Worm (Caenorhabditis elegans) whole organism, L1 larva: Measurements from ENCODE around the gene K09E3.7.

ENCODE experiments used
- C04F5.9 ChIP-seq: sonication (generic microtip); optimal IDR thresholded peaks from 2 replicates; lab custom pipeline; 2016; ENCODE audit warnings: missing genetic modification characterization, missing compliant biosample characterization
- C16A3.4 ChIP-seq: fragments of 150-350 bp; optimal IDR thresholded peaks from 2 replicates; lab custom pipeline; 2014; ENCODE audit warnings: missing biosample characterization, missing genetic modification characterization
- F16B12.6 ChIP-seq: fragments of 150-350 bp; optimal IDR thresholded peaks from 2 replicates; lab custom pipeline; 2014; ENCODE audit warnings: missing biosample characterization, missing genetic modification characterization
- Y116A8C.19 ChIP-seq: sonication (generic microtip); optimal IDR thresholded peaks from 2 replicates; lab custom pipeline; 2016; ENCODE audit warnings: missing compliant biosample characterization, missing genetic modification characterization, borderline replicate concordance
- aha-1 ChIP-seq: fragments of 150-350 bp; optimal IDR thresholded peaks from 2 replicates; lab custom pipeline; 2014; ENCODE audit warnings: missing biosample characterization, missing genetic modification characterization
- ama-1 ChIP-seq: fragments of 150-350 bp; optimal IDR thresholded peaks from 2 replicates; lab custom pipeline; 2014
- blmp-1 ChIP-seq: fragments of 150-350 bp; optimal IDR thresholded peaks from 2 replicates; lab custom pipeline; 2014; ENCODE audit warnings: missing biosample characterization, missing genetic modification characterization
- ceh-63 ChIP-seq: fragments of 200-800 bp; sonication (Bioruptor generic); optimal IDR thresholded peaks from 2 replicates; lab custom pipeline; 2018; ENCODE audit warnings: mild to moderate bottlenecking, missing genetic modification characterization, missing compliant biosample characterization
- ceh-8 ChIP-seq: fragments of 200-800 bp; sonication (Bioruptor generic); optimal IDR thresholded peaks from 2 replicates; lab custom pipeline; 2018; ENCODE audit warnings: mild to moderate bottlenecking, missing genetic modification characterization, moderate library complexity, missing compliant biosample characterization
- ceh-82 ChIP-seq, 3 experiments: fragments of 150-350 bp in 1 of 3; sonication (generic microtip) in 2 of 3; optimal IDR thresholded peaks; 2 replicates each; lab custom pipeline; 2014 to 2017; ENCODE audit warnings: missing biosample characterization in 3 of 3, missing genetic modification characterization in 3 of 3
- ceh-88 ChIP-seq: fragments of 200-800 bp; sonication (Bioruptor generic); IDR thresholded peaks from 2 replicates; pipeline ENCODE4 v1.3.6; 2022; ENCODE audit warnings: missing genetic modification characterization, missing compliant biosample characterization
- ceh-90 ChIP-seq: sonication (generic microtip); optimal IDR thresholded peaks from 2 replicates; lab custom pipeline; 2016; ENCODE audit warnings: missing genetic modification characterization, missing compliant biosample characterization
- egl-13 ChIP-seq: sonication (generic microtip); optimal IDR thresholded peaks from 2 replicates; lab custom pipeline; 2016; ENCODE audit warnings: missing genotype, missing genetic modification reagents, missing genetic modification characterization, missing compliant biosample characterization
- egl-27 ChIP-seq, 2 experiments: fragments of 150-350 bp in 1 of 2; sonication (generic microtip); optimal IDR thresholded peaks; 3 replicates each; lab custom pipeline; 2017 to 2018; ENCODE audit warnings: missing biosample characterization in 2 of 2, missing genetic modification characterization in 2 of 2, missing genetic modification reagents in 2 of 2
- ets-5 ChIP-seq: fragments of 200-800 bp; sonication (Bioruptor generic); IDR thresholded peaks from 2 replicates; pipeline ENCODE4 v1.3.6; 2022; ENCODE audit warnings: missing genetic modification characterization, missing compliant biosample characterization
- fkh-10 ChIP-seq: sonication (generic microtip); optimal IDR thresholded peaks from 2 replicates; lab custom pipeline; 2017; ENCODE audit warnings: missing biosample characterization, missing genetic modification reagents, missing genetic modification characterization
- grh-1 ChIP-seq: fragments of 200-800 bp; sonication (Bioruptor generic); IDR thresholded peaks from 2 replicates; pipeline ENCODE4 v1.3.6; 2022; ENCODE audit warnings: missing genetic modification reagents, missing genetic modification characterization, missing compliant biosample characterization
- hlh-17 ChIP-seq: fragments of 200-800 bp; sonication (Bioruptor generic); optimal IDR thresholded peaks from 2 replicates; lab custom pipeline; 2018; ENCODE audit warnings: missing genetic modification characterization, mild to moderate bottlenecking, missing compliant biosample characterization, moderate library complexity, borderline replicate concordance
- hlh-4 ChIP-seq: sonication (generic microtip); optimal IDR thresholded peaks from 2 replicates; lab custom pipeline; 2016; ENCODE audit warnings: mild to moderate bottlenecking, missing genetic modification characterization, missing compliant biosample characterization
- jun-1 ChIP-seq: fragments of 150-350 bp; optimal IDR thresholded peaks from 2 replicates; lab custom pipeline; 2014; ENCODE audit warnings: missing biosample characterization, missing genetic modification reagents, missing genetic modification characterization
- lin-13 ChIP-seq: fragments of 150-350 bp; optimal IDR thresholded peaks from 2 replicates; lab custom pipeline; 2014; ENCODE audit warnings: missing biosample characterization, missing genetic modification reagents, missing genetic modification characterization
- lin-14 ChIP-seq: fragments of 200-800 bp; sonication (Bioruptor generic); optimal IDR thresholded peaks from 2 replicates; lab custom pipeline; 2018; ENCODE audit warnings: mild to moderate bottlenecking, missing genetic modification characterization, moderate library complexity, missing compliant biosample characterization
- lin-15B ChIP-seq: fragments of 150-350 bp; sonication (generic microtip); optimal IDR thresholded peaks from 3 replicates; lab custom pipeline; 2014; ENCODE audit warnings: missing biosample characterization, missing genetic modification characterization
- lin-35 ChIP-seq, 2 experiments: fragments of 150-350 bp; optimal IDR thresholded peaks; 2 replicates each; lab custom pipeline; 2014; ENCODE audit warnings: missing biosample characterization in 2 of 2, missing genetic modification characterization in 2 of 2, missing genetic modification reagents in 2 of 2
- lin-39 ChIP-seq: fragments of 150-350 bp; optimal IDR thresholded peaks from 2 replicates; lab custom pipeline; 2014; ENCODE audit warnings: missing biosample characterization, missing genetic modification reagents, missing genetic modification characterization
- lsy-2 ChIP-seq, 2 experiments: fragments of 150-350 bp; optimal IDR thresholded peaks; 2 replicates each; lab custom pipeline; 2014; ENCODE audit warnings: missing biosample characterization in 2 of 2, missing genetic modification characterization in 2 of 2
- mab-9 ChIP-seq: fragments of 200-800 bp; sonication (Bioruptor generic); IDR thresholded peaks from 2 replicates; pipeline ENCODE4 v1.3.6; 2022; ENCODE audit warnings: missing genetic modification reagents, missing genetic modification characterization, missing compliant biosample characterization
- nhr-12 ChIP-seq: sonication (generic microtip); optimal IDR thresholded peaks from 2 replicates; lab custom pipeline; 2017; ENCODE audit warnings: missing biosample characterization, missing genetic modification characterization
- nhr-19 ChIP-seq: fragments of 200-800 bp; sonication (Bioruptor generic); conservative IDR thresholded peaks from 2 replicates; pipeline ENCODE4 v1.3.6; 2022; ENCODE audit warnings: missing genetic modification characterization, missing compliant biosample characterization
- nhr-47 ChIP-seq: sonication (generic microtip); optimal IDR thresholded peaks from 2 replicates; lab custom pipeline; 2016; ENCODE audit warnings: mild to moderate bottlenecking, missing genetic modification characterization, moderate library complexity, missing compliant biosample characterization
- nhr-77 ChIP-seq: fragments of 150-350 bp; optimal IDR thresholded peaks from 2 replicates; lab custom pipeline; 2014; ENCODE audit warnings: missing biosample characterization, missing genetic modification characterization
- nhr-84 ChIP-seq: sonication (generic microtip); optimal IDR thresholded peaks from 2 replicates; lab custom pipeline; 2017; ENCODE audit warnings: missing biosample characterization, missing genetic modification characterization
- nhr-85 ChIP-seq: sonication (generic microtip); peaks from one replicate; lab custom pipeline; 2016; ENCODE audit warnings: missing genetic modification characterization, inconsistent platforms, missing compliant biosample characterization
- pag-3 ChIP-seq: sonication (generic microtip); optimal IDR thresholded peaks from 2 replicates; lab custom pipeline; 2017; ENCODE audit warnings: missing genetic modification characterization, mild to moderate bottlenecking, missing compliant biosample characterization, antibody characterized with exemption, borderline replicate concordance; ENCODE audit not compliant: insufficient read depth
- pax-3 ChIP-seq: fragments of 200-800 bp; sonication (Bioruptor generic); optimal IDR thresholded peaks from 2 replicates; lab custom pipeline; 2018; ENCODE audit warnings: mild to moderate bottlenecking, missing genetic modification characterization, moderate library complexity, missing compliant biosample characterization
- skn-1 ChIP-seq: fragments of 150-350 bp; optimal IDR thresholded peaks from 2 replicates; lab custom pipeline; 2014; ENCODE audit warnings: missing biosample characterization, missing genetic modification characterization
- snpc-4 ChIP-seq: fragments of 150-350 bp; optimal IDR thresholded peaks from 2 replicates; lab custom pipeline; 2014; ENCODE audit warnings: missing biosample characterization, missing genetic modification characterization
- sox-4 ChIP-seq: sonication (generic microtip); optimal IDR thresholded peaks from 2 replicates; lab custom pipeline; 2016; ENCODE audit warnings: missing genetic modification characterization, missing compliant biosample characterization
- unc-98 ChIP-seq: fragments of 200-800 bp; sonication (Bioruptor generic); IDR thresholded peaks from 2 replicates; pipeline ENCODE4 v1.3.6; 2022; ENCODE audit warnings: missing genetic modification characterization, missing compliant biosample characterization
- xbp-1 ChIP-seq: sonication (generic microtip); optimal IDR thresholded peaks from 2 replicates; lab custom pipeline; 2016; ENCODE audit warnings: missing genetic modification characterization, missing compliant biosample characterization
- zag-1 ChIP-seq: fragments of 150-350 bp; optimal IDR thresholded peaks from 2 replicates; lab custom pipeline; 2014; ENCODE audit warnings: missing biosample characterization, missing genetic modification characterization
- zip-4 ChIP-seq: fragments of 200-800 bp; sonication (Bioruptor generic); optimal IDR thresholded peaks from 2 replicates; lab custom pipeline; 2018; ENCODE audit warnings: mild to moderate bottlenecking, missing genetic modification characterization, moderate library complexity, missing compliant biosample characterization

K09E3.7 gene

DNA sequence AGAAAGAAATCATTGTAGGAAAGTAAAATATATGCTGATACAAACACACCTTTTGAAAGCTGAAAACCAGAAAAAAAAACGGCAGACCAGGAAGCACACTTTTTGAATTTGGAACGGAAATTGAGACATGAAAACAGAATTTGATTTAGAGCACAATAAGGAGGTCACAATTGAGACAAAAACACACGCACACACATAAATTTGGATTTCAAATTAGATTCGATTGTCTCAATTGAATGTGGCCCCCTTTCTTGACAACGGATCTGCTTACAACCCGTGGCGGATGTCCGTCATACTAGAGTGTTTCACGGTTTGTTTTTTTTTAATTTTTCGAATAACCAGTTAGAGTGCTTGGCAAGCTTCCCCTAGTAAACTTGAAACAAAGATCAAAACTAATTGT lies 33.8 kb upstream of the K09E3.7 start:
- TF ChIP-seq nhr-85 (tag; lab: Kevin White, UChicago), result peak; percentile 25
- no peak for TF ChIP-seq mab-9 (GFP tag; lab: Robert Waterston, UW)
- no peak for TF ChIP-seq snpc-4 (tag; lab: Kevin White, UChicago)
- no peak for TF ChIP-seq zag-1 (tag; lab: Kevin White, UChicago)
- no peak for TF ChIP-seq ets-5 (GFP tag; lab: Robert Waterston, UW)
- TF ChIP-seq nhr-19 (GFP tag; lab: Robert Waterston, UW), result no peak
- no peak for TF ChIP-seq xbp-1 (tag; lab: Kevin White, UChicago)
- TF ChIP-seq ceh-8 (GFP tag; lab: Kevin White, UChicago), result no peak
- no peak for TF ChIP-seq hlh-4 (tag; lab: Kevin White, UChicago)
- TF ChIP-seq egl-13 (tag; lab: Kevin White, UChicago), result no peak
- no peak for TF ChIP-seq ceh-88 (GFP tag; lab: Robert Waterston, UW)
- no peak for TF ChIP-seq jun-1
- TF ChIP-seq unc-98 (GFP tag; lab: Robert Waterston, UW), result no peak
- no peak for TF ChIP-seq ama-1 (lab: Kevin White, UChicago)
- TF ChIP-seq ceh-63, result no peak
- TF ChIP-seq nhr-77, result no peak
- no peak for TF ChIP-seq lin-39 (tag; lab: Kevin White, UChicago)
- TF ChIP-seq fkh-10, result peak; percentile 24
- TF ChIP-seq lin-14 (GFP tag; lab: Kevin White, UChicago), result peak; percentile 1
- TF ChIP-seq nhr-12 (tag; lab: Kevin White, UChicago), result no peak
- TF ChIP-seq, all 84 proteins: peak for 3

- TF ChIP-seq ceh-90 (tag; lab: Kevin White, UChicago), result no peak
- no peak for TF ChIP-seq hlh-17
- TF ChIP-seq nhr-47 (tag; lab: Kevin White, UChicago), result no peak
- no peak for TF ChIP-seq nhr-84 (tag; lab: Kevin White, UChicago)
- no peak for TF ChIP-seq lin-35 (GFP tag; optimal IDR thresholded peaks at IDR 0.05; lab: Kevin White, UChicago)
- TF ChIP-seq F16B12.6 (tag; lab: Kevin White, UChicago), result no peak
- no peak for TF ChIP-seq pax-3 (tag; lab: Kevin White, UChicago)
- TF ChIP-seq blmp-1 (tag; lab: Kevin White, UChicago), result no peak
- no peak for TF ChIP-seq lsy-2 (tag; optimal IDR thresholded peaks at IDR 0.05; lab: Kevin White, UChicago)
- no peak for TF ChIP-seq nhr-12 (tag; lab: Kevin White, UChicago)
- no peak for TF ChIP-seq lin-13 (GFP tag; lab: Kevin White, UChicago)
- no peak for TF ChIP-seq xbp-1 (tag; lab: Kevin White, UChicago)
- no peak for TF ChIP-seq lin-15B (tag; lab: Kevin White, UChicago)
- TF ChIP-seq egl-27 (tag; optimal IDR thresholded peaks at IDR 0.05; lab: Kevin White, UChicago), result no peak
These were observed 23.5 kb upstream of the K09E3.7 start, which contains the start of gene npr-21 for ce11 chrX:17157868-17158267. TSS of gene npr-21 (minus strand) at chrX:17157968.

DNA sequence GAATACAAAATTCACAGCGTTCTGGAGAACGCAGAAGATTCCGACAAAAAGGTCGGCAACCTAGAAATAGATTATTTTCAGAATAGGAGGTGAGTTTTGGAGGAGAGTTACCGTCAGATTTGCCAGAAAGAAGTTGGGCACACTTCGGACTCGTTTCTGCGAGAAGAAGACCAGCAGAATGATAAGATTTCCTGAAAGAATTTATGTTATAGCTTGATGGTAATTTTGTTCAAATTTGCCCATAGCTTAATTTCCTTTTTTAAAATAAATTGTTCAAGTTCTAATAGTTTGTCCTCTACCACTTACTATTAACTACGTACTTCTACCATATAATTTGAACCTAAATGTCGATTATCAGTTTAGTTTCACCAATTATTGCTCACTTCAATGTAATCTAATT lies 22.8 kb upstream of the K09E3.7 start:
- TF ChIP-seq ceh-82 (tag; optimal IDR thresholded peaks at IDR 0.05; lab: Kevin White, UChicago) (no peak), aha-1 (tag; lab: Kevin White, UChicago) (no peak), zip-4 (no peak), sox-4 (tag; lab: Kevin White, UChicago) (no peak), ceh-90 (tag; lab: Kevin White, UChicago) (no peak), nhr-12 (tag; lab: Kevin White, UChicago) (no peak), C04F5.9 (tag; lab: Kevin White, UChicago) (no peak), nhr-47 (tag; lab: Kevin White, UChicago) (no peak), lin-14 (GFP tag; lab: Kevin White, UChicago) (no peak), C16A3.4 (tag; lab: Kevin White, UChicago) (no peak), grh-1 (no peak), lsy-2 (tag; optimal IDR thresholded peaks at IDR 0.05; lab: Kevin White, UChicago) (no peak), snpc-4 (tag; lab: Kevin White, UChicago) (no peak), pag-3 (tag; lab: Kevin White, UChicago) (no peak), Y116A8C.19 (tag; lab: Kevin White, UChicago) (no peak), skn-1 (tag; lab: Kevin White, UChicago) (no peak)
